Worm (Caenorhabditis elegans) whole organism, young adult: ENCODE data around the gene W04G3.12.
A peak's percentile ranks its signal among the peaks of the same experiment; 100 is the strongest.

ENCODE experiments used
- B0019.2 ChIP-seq: fragments of 200-800 bp; sonication (Bioruptor generic); conservative IDR thresholded peaks from 2 replicates; pipeline ENCODE4 v1.3.6; 2022; ENCODE audit warnings: missing genetic modification reagents, missing genetic modification characterization, missing compliant biosample characterization
- B0336.3 ChIP-seq: fragments of 200-800 bp; sonication (Bioruptor generic); IDR thresholded peaks from 2 replicates; pipeline ENCODE4 v1.3.6; 2022; ENCODE audit warnings: missing genetic modification characterization, missing compliant biosample characterization
- F23B12.7 ChIP-seq: sonication (generic microtip); optimal IDR thresholded peaks from 2 replicates; lab custom pipeline; 2017; ENCODE audit warnings: missing genetic modification characterization, mild to moderate bottlenecking, missing compliant biosample characterization, antibody characterized with exemption, moderate library complexity; ENCODE audit not compliant: insufficient read depth
- F33H1.4 ChIP-seq: fragments of 200-800 bp; sonication (Bioruptor generic); IDR thresholded peaks from 2 replicates; pipeline ENCODE4 v1.3.6; 2022; ENCODE audit warnings: missing genetic modification reagents, missing genetic modification characterization, missing compliant biosample characterization
- F37B4.10 ChIP-seq: fragments of 200-800 bp; sonication (Bioruptor generic); IDR thresholded peaks from 2 replicates; pipeline ENCODE4 v1.3.6; 2022; ENCODE audit warnings: missing genetic modification characterization, missing compliant biosample characterization
- F55B11.4 ChIP-seq: sonication (generic microtip); optimal IDR thresholded peaks from 2 replicates; lab custom pipeline; 2016; ENCODE audit warnings: missing compliant biosample characterization, missing genetic modification characterization, borderline replicate concordance; ENCODE audit not compliant: insufficient read depth
- F57C9.4 ChIP-seq: sonication (generic microtip); optimal IDR thresholded peaks from 2 replicates; lab custom pipeline; 2017; ENCODE audit warnings: mild to moderate bottlenecking, missing genetic modification characterization, missing compliant biosample characterization
- T07F8.4 ChIP-seq: sonication (generic microtip); optimal IDR thresholded peaks from 2 replicates; lab custom pipeline; 2016; ENCODE audit warnings: mild to moderate bottlenecking, missing genetic modification characterization, moderate library complexity, missing compliant biosample characterization
- T26A5.8 ChIP-seq: sonication (generic microtip); optimal IDR thresholded peaks from 2 replicates; lab custom pipeline; 2016; ENCODE audit warnings: missing genetic modification characterization, missing compliant biosample characterization
- Y53G8AR.9 ChIP-seq: fragments of 200-800 bp; sonication (Bioruptor generic); conservative IDR thresholded peaks from 2 replicates; pipeline ENCODE4 v1.3.6; 2022; ENCODE audit warnings: missing genetic modification reagents, missing genetic modification characterization, missing compliant biosample characterization
- Y79H2A.3 ChIP-seq: fragments of 200-800 bp; sonication (Bioruptor generic); conservative IDR thresholded peaks from 2 replicates; pipeline ENCODE4 v1.3.6; 2022; ENCODE audit warnings: missing genetic modification reagents, missing genetic modification characterization, missing compliant biosample characterization
- Y95B8A.8 ChIP-seq: fragments of 200-800 bp; sonication (Bioruptor generic); IDR thresholded peaks from 2 replicates; pipeline ENCODE4 v1.3.6; 2022; ENCODE audit warnings: missing genetic modification reagents, missing genetic modification characterization, missing compliant biosample characterization
- ZK185.1 ChIP-seq: sonication (generic microtip); optimal IDR thresholded peaks from 2 replicates; lab custom pipeline; 2016; ENCODE audit warnings: mild to moderate bottlenecking, missing genetic modification characterization, missing compliant biosample characterization; ENCODE audit not compliant: poor library complexity, severe bottlenecking
- attf-5 ChIP-seq: fragments of 200-800 bp; sonication (Bioruptor generic); optimal IDR thresholded peaks from 2 replicates; lab custom pipeline; 2018; ENCODE audit warnings: mild to moderate bottlenecking, missing genetic modification characterization, missing compliant biosample characterization
- bed-1 ChIP-seq: fragments of 200-800 bp; sonication (Bioruptor generic); IDR thresholded peaks from 2 replicates; pipeline ENCODE4 v1.3.6; 2022; ENCODE audit warnings: missing genetic modification reagents, missing genetic modification characterization, missing compliant biosample characterization
- cebp-1 ChIP-seq, 2 experiments: fragments of 200-800 bp in 1 of 2; sonication (Bioruptor generic) in 1 of 2; sonication (generic microtip) in 1 of 2; IDR thresholded peaks in 1 of 2; optimal IDR thresholded peaks in 1 of 2; 2 replicates each; pipeline versions ENCODE4 v1.3.6 to Lab custom; 2017 to 2022; ENCODE audit warnings: missing compliant biosample characterization in 2 of 2, missing genetic modification characterization in 2 of 2, mild to moderate bottlenecking in 1 of 2, missing genetic modification reagents in 1 of 2, moderate library complexity in 1 of 2
- cebp-2 ChIP-seq: fragments of 200-800 bp; sonication (Bioruptor generic); IDR thresholded peaks from 2 replicates; pipeline ENCODE4 v1.3.6; 2022; ENCODE audit warnings: missing genetic modification characterization, missing compliant biosample characterization
- ceh-40 ChIP-seq: fragments of 200-800 bp; sonication (Bioruptor generic); IDR thresholded peaks from 2 replicates; pipeline ENCODE4 v1.3.6; 2022; ENCODE audit warnings: missing genetic modification characterization, missing compliant biosample characterization
- ceh-58 ChIP-seq: fragments of 200-800 bp; sonication (Bioruptor generic); IDR thresholded peaks from 2 replicates; pipeline ENCODE4 v1.3.6; 2022; ENCODE audit warnings: missing genetic modification characterization, missing compliant biosample characterization
- dpl-1 ChIP-seq: fragments of 150-350 bp; optimal IDR thresholded peaks from 2 replicates; lab custom pipeline; 2014; ENCODE audit warnings: missing biosample characterization, missing genetic modification reagents, missing genetic modification characterization
- egl-18 ChIP-seq: fragments of 200-800 bp; sonication (Bioruptor generic); IDR thresholded peaks from 2 replicates; pipeline ENCODE4 v1.3.6; 2022; ENCODE audit warnings: missing genetic modification reagents, missing genetic modification characterization, missing compliant biosample characterization
- egl-44 ChIP-seq: fragments of 200-800 bp; sonication (Bioruptor generic); IDR thresholded peaks from 2 replicates; pipeline ENCODE4 v1.3.6; 2022; ENCODE audit warnings: missing genetic modification reagents, missing genetic modification characterization, missing compliant biosample characterization
- egrh-3 ChIP-seq: fragments of 200-800 bp; sonication (Bioruptor generic); IDR thresholded peaks from 2 replicates; pipeline ENCODE4 v1.3.6; 2022; ENCODE audit warnings: missing genetic modification reagents, missing genetic modification characterization, missing compliant biosample characterization
- hmg-20 ChIP-seq: fragments of 200-800 bp; sonication (Bioruptor generic); IDR thresholded peaks from 2 replicates; pipeline ENCODE4 v1.3.6; 2022; ENCODE audit warnings: missing genetic modification reagents, missing genetic modification characterization, missing compliant biosample characterization
- hrde-1 ChIP-seq: sonication (generic microtip); optimal IDR thresholded peaks from 2 replicates; lab custom pipeline; 2016; ENCODE audit warnings: missing genetic modification characterization, mild to moderate bottlenecking, missing compliant biosample characterization, moderate library complexity, missing genotype, missing genetic modification reagents, borderline replicate concordance
- lin-26 ChIP-seq: fragments of 200-800 bp; sonication (Bioruptor generic); IDR thresholded peaks from 2 replicates; pipeline ENCODE4 v1.3.6; 2022; ENCODE audit warnings: missing genetic modification reagents, missing genetic modification characterization, missing compliant biosample characterization
- lin-35 ChIP-seq, 3 experiments: fragments of 150-350 bp in 2 of 3; sonication (generic microtip) in 1 of 3; optimal IDR thresholded peaks; 2 replicates each; lab custom pipeline; 2014 to 2018; ENCODE audit warnings: missing biosample characterization in 3 of 3, missing genetic modification characterization in 3 of 3, missing genetic modification reagents in 3 of 3
- lsl-1 ChIP-seq: fragments of 200-800 bp; sonication (Bioruptor generic); optimal IDR thresholded peaks from 2 replicates; lab custom pipeline; 2018; ENCODE audit warnings: mild to moderate bottlenecking, missing genetic modification characterization, moderate library complexity, missing compliant biosample characterization
- lsy-27 ChIP-seq: sonication (generic microtip); optimal IDR thresholded peaks from 2 replicates; lab custom pipeline; 2017; ENCODE audit warnings: missing genetic modification characterization, mild to moderate bottlenecking, missing compliant biosample characterization, antibody characterized with exemption, missing genotype, borderline replicate concordance; ENCODE audit not compliant: insufficient read depth
- madf-10 ChIP-seq: sonication (generic microtip); optimal IDR thresholded peaks from 2 replicates; lab custom pipeline; 2016; ENCODE audit warnings: mild to moderate bottlenecking, missing genetic modification characterization, missing compliant biosample characterization
- madf-6 ChIP-seq: fragments of 200-800 bp; sonication (Bioruptor generic); IDR thresholded peaks from 2 replicates; pipeline ENCODE4 v1.3.6; 2022; ENCODE audit warnings: missing genetic modification reagents, missing genetic modification characterization, missing compliant biosample characterization
- mcd-1 ChIP-seq: fragments of 200-800 bp; sonication (Bioruptor generic); IDR thresholded peaks from 2 replicates; pipeline ENCODE4 v1.3.6; 2022; ENCODE audit warnings: missing genetic modification reagents, missing genetic modification characterization, missing compliant biosample characterization
- nfya-1 ChIP-seq: sonication (generic microtip); optimal IDR thresholded peaks from 2 replicates; lab custom pipeline; 2017; ENCODE audit warnings: antibody characterized with exemption, missing compliant biosample characterization, missing genetic modification characterization, borderline replicate concordance; ENCODE audit not compliant: insufficient read depth
- nhr-27 ChIP-seq: fragments of 200-800 bp; sonication (Bioruptor generic); optimal IDR thresholded peaks from 2 replicates; lab custom pipeline; 2018; ENCODE audit warnings: mild to moderate bottlenecking, missing genetic modification characterization, moderate library complexity, missing compliant biosample characterization
- nhr-90 ChIP-seq: sonication (generic microtip); optimal IDR thresholded peaks from 2 replicates; lab custom pipeline; 2016; ENCODE audit warnings: missing genotype, mild to moderate bottlenecking, missing genetic modification characterization, missing compliant biosample characterization
- pbrm-1 ChIP-seq: fragments of 200-800 bp; sonication (Bioruptor generic); IDR thresholded peaks from 2 replicates; pipeline ENCODE4 v1.3.6; 2022; ENCODE audit warnings: missing genetic modification reagents, missing genetic modification characterization, missing compliant biosample characterization
- rpc-1 ChIP-seq, 2 experiments: fragments of 150-350 bp in 1 of 2; sonication (generic microtip) in 1 of 2; optimal IDR thresholded peaks; 2 replicates each; lab custom pipeline; 2014 to 2018; ENCODE audit warnings: missing biosample characterization in 1 of 2, missing genetic modification characterization in 1 of 2, missing genetic modification reagents in 1 of 2, missing genotype in 1 of 2
- snpc-1.1 ChIP-seq: sonication (generic microtip); optimal IDR thresholded peaks from 2 replicates; lab custom pipeline; 2017; ENCODE audit warnings: missing genetic modification characterization, mild to moderate bottlenecking, missing compliant biosample characterization, antibody characterized with exemption, moderate library complexity, missing genotype, missing genetic modification reagents; ENCODE audit not compliant: insufficient read depth
- tbx-9 ChIP-seq: sonication (generic microtip); optimal IDR thresholded peaks from 2 replicates; lab custom pipeline; 2016; ENCODE audit warnings: borderline replicate concordance, missing genetic modification characterization, inconsistent platforms, missing compliant biosample characterization
- unc-130 ChIP-seq: sonication (generic microtip); optimal IDR thresholded peaks from 2 replicates; lab custom pipeline; 2016; ENCODE audit warnings: missing genetic modification reagents, missing genetic modification characterization, missing compliant biosample characterization
- unc-62 ChIP-seq: fragments of 150-350 bp; optimal IDR thresholded peaks from 2 replicates; lab custom pipeline; 2014; ENCODE audit warnings: missing biosample characterization, missing genetic modification reagents, missing genetic modification characterization
- zfh-2 ChIP-seq: fragments of 200-800 bp; sonication (Bioruptor generic); conservative IDR thresholded peaks from 2 replicates; pipeline ENCODE4 v1.3.6; 2022; ENCODE audit warnings: missing genetic modification reagents, missing genetic modification characterization, missing compliant biosample characterization
- ztf-18 ChIP-seq: sonication (generic microtip); optimal IDR thresholded peaks from 2 replicates; lab custom pipeline; 2016; ENCODE audit warnings: missing genotype, mild to moderate bottlenecking, missing genetic modification characterization, missing compliant biosample characterization
- ztf-26 ChIP-seq: sonication (generic microtip); optimal IDR thresholded peaks from 2 replicates; lab custom pipeline; 2017; ENCODE audit warnings: missing genetic modification characterization, missing compliant biosample characterization
- ztf-6 ChIP-seq: fragments of 200-800 bp; sonication (Bioruptor generic); IDR thresholded peaks from 2 replicates; pipeline ENCODE4 v1.3.6; 2022; ENCODE audit warnings: missing genetic modification reagents, missing genetic modification characterization, missing compliant biosample characterization

The W04G3.12 gene

ce11 chrX:11093985-11094593, 17.5 kb upstream of the W04G3.12 start:
- TF ChIP-seq Y53G8AR.9 (GFP tag; lab: Robert Waterston, UW) (peak; percentile 100), egl-18 (GFP tag; lab: Robert Waterston, UW) (peak; percentile 98), madf-6 (GFP tag; lab: Robert Waterston, UW) (no peak), cebp-1 (GFP tag; IDR thresholded peaks at IDR 0.05; lab: Robert Waterston, UW) (peak; percentile 80), cebp-1 (tag; optimal IDR thresholded peaks at IDR 0.05; lab: Kevin White, UChicago) (peak; percentile 98), rpc-1 (optimal IDR thresholded peaks at IDR 0.05; lab: Kevin White, UChicago) (peak; percentile 37), rpc-1 (tag; optimal IDR thresholded peaks at IDR 0.05; lab: Kevin White, UChicago) (no peak), bed-1 (peak; percentile 96), unc-62 (GFP tag; lab: Kevin White, UChicago) (peak; percentile 78), Y95B8A.8 (0 out of 2 replicates have a peak, but pooled peaks have one; percentile 50), nfya-1 (tag; lab: Kevin White, UChicago) (no peak), F55B11.4 (tag; lab: Kevin White, UChicago) (no peak), tbx-9 (tag; lab: Kevin White, UChicago) (peak; percentile 55), B0019.2 (GFP tag; lab: Robert Waterston, UW) (no peak), Y79H2A.3 (no peak), pbrm-1 (GFP tag; lab: Robert Waterston, UW) (peak; percentile 98), zfh-2 (GFP tag; lab: Robert Waterston, UW) (no peak), ztf-26 (peak; percentile 100), F57C9.4 (tag; lab: Kevin White, UChicago) (peak; percentile 89), ceh-40 (GFP tag; lab: Robert Waterston, UW) (peak; percentile 91), madf-10 (tag; lab: Kevin White, UChicago) (peak; percentile 97), egl-44 (peak; percentile 96), mcd-1 (GFP tag; lab: Robert Waterston, UW) (peak; percentile 93), ceh-58 (GFP tag; lab: Robert Waterston, UW) (peak; percentile 91), lsy-27 (tag; lab: Kevin White, UChicago) (no peak), snpc-1.1 (tag; lab: Kevin White, UChicago) (no peak), T07F8.4 (tag; lab: Kevin White, UChicago) (peak; percentile 94), ZK185.1 (tag; lab: Kevin White, UChicago) (peak; percentile 99), lin-26 (GFP tag; lab: Robert Waterston, UW) (peak; percentile 89), ztf-18 (peak; percentile 80), egrh-3 (no peak; the same call in none of the 2 replicates), lsl-1 (GFP tag; lab: Kevin White, UChicago) (no peak), F37B4.10 (GFP tag; lab: Robert Waterston, UW) (peak; percentile 97), unc-130 (GFP tag; lab: Kevin White, UChicago) (peak; percentile 45), B0336.3 (GFP tag; lab: Robert Waterston, UW) (peak; percentile 100), T26A5.8 (peak; percentile 72), hrde-1 (peak; percentile 71), nhr-27 (peak; percentile 90), lin-35 (GFP tag; optimal IDR thresholded peaks at IDR 0.05; lab: Kevin White, UChicago) (peak in 2 of 3 experiments; percentile 95 to 99), F23B12.7 (tag; lab: Kevin White, UChicago) (peak; percentile 98), nhr-90 (peak; percentile 95), ztf-6 (peak; percentile 92), attf-5 (GFP tag; lab: Kevin White, UChicago) (peak; percentile 75), dpl-1 (no peak), F33H1.4 (GFP tag; lab: Robert Waterston, UW) (peak; percentile 53), hmg-20 (GFP tag; lab: Robert Waterston, UW) (peak; percentile 97), cebp-2 (GFP tag; lab: Robert Waterston, UW) (peak; percentile 99)
